Fruit fly (Drosophila melanogaster) whole organism, embryonic: Measurements from ENCODE around the gene Cyp4d14.

Experiments used
- Bgb ChIP-seq: fragments of 200-800 bp; sonication (Bioruptor generic); IDR thresholded peaks from 2 replicates; pipeline ENCODE4 v1.3.6; 2022; ENCODE audit warnings: missing biosample characterization, missing genetic modification characterization; ENCODE audit not compliant: partially characterized antibody
- CG12659 ChIP-seq: fragments of 200-800 bp; sonication (Bioruptor generic); optimal IDR thresholded peaks from 3 replicates; lab custom pipeline; 2017; ENCODE audit warnings: mild to moderate bottlenecking, missing biosample characterization, missing genetic modification reagents, missing genetic modification characterization
- CG12769 ChIP-seq: fragments of 200-800 bp; sonication (Bioruptor generic); optimal IDR thresholded peaks from 2 replicates; lab custom pipeline; 2019; ENCODE audit warnings: missing biosample characterization, mild to moderate bottlenecking, missing genetic modification characterization, moderate library complexity
- CG13424 ChIP-seq: fragments of 200-800 bp; sonication (Bioruptor generic); optimal IDR thresholded peaks from 2 replicates; lab custom pipeline; 2019; ENCODE audit warnings: missing biosample characterization, mild to moderate bottlenecking, missing genetic modification characterization, moderate library complexity
- CG14667 ChIP-seq: fragments of 200-800 bp; sonication (Bioruptor generic); IDR thresholded peaks from 2 replicates; pipeline ENCODE4 v1.3.6; 2022; ENCODE audit warnings: missing biosample characterization, missing genetic modification characterization
- CG15514 ChIP-seq: fragments of 200-800 bp; sonication (Bioruptor generic); optimal IDR thresholded peaks from 3 replicates; lab custom pipeline; 2017; ENCODE audit warnings: missing biosample characterization, missing genetic modification characterization, mild to moderate bottlenecking, moderate library complexity, missing genetic modification reagents
- CG16813 ChIP-seq: fragments of 200-800 bp; sonication (Bioruptor generic); IDR thresholded peaks from 3 replicates; pipeline ENCODE4 v1.3.6; 2022; ENCODE audit warnings: missing biosample characterization, missing genetic modification characterization; ENCODE audit not compliant: partially characterized antibody
- CG2129 ChIP-seq: fragments of 200-800 bp; sonication (Bioruptor generic); IDR thresholded peaks from 2 replicates; pipeline ENCODE4 v1.3.6; 2022; ENCODE audit warnings: missing biosample characterization, missing genetic modification characterization; ENCODE audit not compliant: partially characterized antibody
- CG31388 ChIP-seq: fragments of 200-800 bp; sonication (Bioruptor generic); optimal IDR thresholded peaks from 2 replicates; lab custom pipeline; 2016; ENCODE audit warnings: missing biosample characterization, missing genetic modification characterization
- CG3163 ChIP-seq: fragments of 200-800 bp; sonication (Bioruptor generic); optimal IDR thresholded peaks from 3 replicates; lab custom pipeline; 2016; ENCODE audit warnings: missing biosample characterization, missing genetic modification characterization
- CG3407 ChIP-seq: fragments of 200-800 bp; sonication (Bioruptor generic); optimal IDR thresholded peaks from 2 replicates; lab custom pipeline; 2018; ENCODE audit warnings: missing biosample characterization, mild to moderate bottlenecking, missing genetic modification characterization
- CG42726 ChIP-seq: fragments of 200-800 bp; sonication (Bioruptor generic); IDR thresholded peaks from 2 replicates; pipeline ENCODE4 v1.3.6; 2022; ENCODE audit warnings: missing biosample characterization, missing genetic modification characterization; ENCODE audit not compliant: partially characterized antibody
- CG6813 ChIP-seq: fragments of 200-800 bp; sonication (Bioruptor generic); optimal IDR thresholded peaks from 2 replicates; lab custom pipeline; 2017; ENCODE audit warnings: missing biosample characterization, missing genetic modification characterization, mild to moderate bottlenecking, moderate library complexity, missing genetic modification reagents
- CG8765 ChIP-seq: fragments of 200-800 bp; sonication (Bioruptor generic); IDR thresholded peaks from 2 replicates; pipeline ENCODE4 v1.3.6; 2022; ENCODE audit warnings: missing biosample characterization, missing genetic modification characterization
- CG9437 ChIP-seq: fragments of 200-800 bp; sonication (Bioruptor generic); optimal IDR thresholded peaks from 2 replicates; lab custom pipeline; 2018; ENCODE audit warnings: missing biosample characterization, mild to moderate bottlenecking, missing genetic modification characterization
- CG9876 ChIP-seq: fragments of 200-800 bp; sonication (Bioruptor generic); optimal IDR thresholded peaks from 2 replicates; lab custom pipeline; 2016; ENCODE audit warnings: missing biosample characterization, missing genetic modification characterization
- CHES-1-like ChIP-seq: fragments of 200-800 bp; sonication (Bioruptor generic); optimal IDR thresholded peaks from 2 replicates; lab custom pipeline; 2016; ENCODE audit warnings: missing biosample characterization, missing genetic modification characterization
- Camta ChIP-seq: fragments of 200-800 bp; sonication (Bioruptor generic); optimal IDR thresholded peaks from 2 replicates; lab custom pipeline; 2016; ENCODE audit warnings: missing biosample characterization, missing genetic modification characterization
- D19B ChIP-seq: fragments of 200-800 bp; sonication (Bioruptor generic); optimal IDR thresholded peaks from 2 replicates; lab custom pipeline; 2017; ENCODE audit warnings: missing biosample characterization, mild to moderate bottlenecking, missing genetic modification characterization
- Dip2 ChIP-seq: fragments of 200-800 bp; sonication (Bioruptor generic); IDR thresholded peaks from 2 replicates; pipeline ENCODE4 v1.3.6; 2022; ENCODE audit warnings: missing biosample characterization, missing genetic modification characterization
- Dip3 ChIP-seq: fragments of 200-800 bp; sonication (Bioruptor generic); optimal IDR thresholded peaks from 3 replicates; lab custom pipeline; 2016; ENCODE audit warnings: missing biosample characterization, missing genetic modification characterization
- E2f1 ChIP-seq: fragments of 200-800 bp; sonication (Bioruptor generic); IDR thresholded peaks from 2 replicates; pipeline ENCODE4 v1.3.6; 2022; ENCODE audit warnings: missing biosample characterization, missing genetic modification characterization
- Ets97D ChIP-seq: fragments of 200-800 bp; sonication (Bioruptor generic); optimal IDR thresholded peaks from 3 replicates; lab custom pipeline; 2016; ENCODE audit warnings: missing biosample characterization, missing genetic modification characterization
- Lpt ChIP-seq: fragments of >200 bp; optimal IDR thresholded peaks from 2 replicates; lab custom pipeline; 2018; ENCODE audit warnings: missing biosample characterization, missing genetic modification characterization
- Scr ChIP-seq: fragments of 200-800 bp; sonication (Bioruptor generic); IDR thresholded peaks from 2 replicates; pipeline ENCODE4 v1.3.6; 2022; ENCODE audit warnings: missing biosample characterization, missing genetic modification characterization; ENCODE audit not compliant: partially characterized antibody
- TFAM ChIP-seq: fragments of 200-800 bp; sonication (Bioruptor generic); optimal IDR thresholded peaks from 2 replicates; lab custom pipeline; 2017; ENCODE audit warnings: missing biosample characterization, missing genetic modification characterization, inconsistent platforms
- cad ChIP-seq: fragments of >200 bp; optimal IDR thresholded peaks from 2 replicates; lab custom pipeline; 2017; ENCODE audit warnings: missing biosample characterization, missing genetic modification characterization
- caup ChIP-seq: fragments of 200-800 bp; sonication (Bioruptor generic); optimal IDR thresholded peaks from 3 replicates; lab custom pipeline; 2017; ENCODE audit warnings: missing biosample characterization, mild to moderate bottlenecking, missing genetic modification characterization, moderate library complexity; ENCODE audit not compliant: severe bottlenecking
- cg ChIP-seq: fragments of 200-800 bp; sonication (Bioruptor generic); optimal IDR thresholded peaks from 3 replicates; lab custom pipeline; 2019; ENCODE audit warnings: missing biosample characterization, mild to moderate bottlenecking, missing genetic modification characterization, moderate library complexity
- chinmo ChIP-seq: fragments of 200-800 bp; sonication (Bioruptor generic); IDR thresholded peaks from 4 replicates; pipeline ENCODE4 v1.3.6; 2022; ENCODE audit warnings: missing biosample characterization, missing genetic modification characterization; ENCODE audit not compliant: partially characterized antibody
- dimm ChIP-seq: fragments of 200-800 bp; sonication (Bioruptor generic); IDR thresholded peaks from 2 replicates; pipeline ENCODE4 v1.3.6; 2022; ENCODE audit warnings: missing biosample characterization, missing genetic modification characterization
- dysf ChIP-seq: fragments of 200-800 bp; sonication (Bioruptor generic); IDR thresholded peaks from 3 replicates; pipeline ENCODE4 v1.3.6; 2022; ENCODE audit warnings: missing biosample characterization, missing genetic modification characterization
- eyg ChIP-seq: fragments of 200-800 bp; sonication (Bioruptor generic); optimal IDR thresholded peaks from 3 replicates; lab custom pipeline; 2016; ENCODE audit warnings: missing biosample characterization, missing genetic modification characterization
- fru ChIP-seq: fragments of >200 bp; optimal IDR thresholded peaks from 2 replicates; lab custom pipeline; 2017
- gsb-n ChIP-seq: fragments of 200-800 bp; sonication (Bioruptor generic); optimal IDR thresholded peaks from 3 replicates; lab custom pipeline; 2018; ENCODE audit warnings: missing biosample characterization, mild to moderate bottlenecking, missing genetic modification characterization
- gt ChIP-seq: fragments of 200-800 bp; sonication (Bioruptor generic); IDR thresholded peaks from 2 replicates; pipeline ENCODE4 v1.3.6; 2022; ENCODE audit warnings: missing biosample characterization, missing genetic modification characterization
- hbn ChIP-seq: fragments of 200-800 bp; sonication (Bioruptor generic); IDR thresholded peaks from 2 replicates; pipeline ENCODE4 v1.3.6; 2022; ENCODE audit warnings: missing biosample characterization, missing genetic modification characterization; ENCODE audit not compliant: partially characterized antibody
- her ChIP-seq: fragments of 200-800 bp; sonication (Bioruptor generic); optimal IDR thresholded peaks from 2 replicates; lab custom pipeline; 2016; ENCODE audit warnings: missing biosample characterization, missing genetic modification characterization
- hth ChIP-seq: fragments of >200 bp; optimal IDR thresholded peaks from 2 replicates; lab custom pipeline; 2017; ENCODE audit warnings: inconsistent platforms
- jigr1 ChIP-seq: fragments of 200-800 bp; sonication (Bioruptor generic); IDR thresholded peaks from 3 replicates; pipeline ENCODE4 v1.3.6; 2022; ENCODE audit warnings: missing biosample characterization, missing genetic modification characterization
- ken ChIP-seq: fragments of 200-800 bp; sonication (Bioruptor generic); IDR thresholded peaks from 3 replicates; pipeline ENCODE4 v1.3.6; 2022; ENCODE audit warnings: missing biosample characterization, missing genetic modification characterization
- lola ChIP-seq, 3 experiments: fragments of >200 bp in 2 of 3; fragments of 200-800 bp in 1 of 3; sonication (Bioruptor generic) in 1 of 3; optimal IDR thresholded peaks; 2 replicates each; lab custom pipeline; 2017 to 2019; ENCODE audit warnings: missing biosample characterization in 3 of 3, missing genetic modification characterization in 3 of 3, mild to moderate bottlenecking in 1 of 3, moderate library complexity in 1 of 3
- pho ChIP-seq: fragments of 200-800 bp; sonication (Bioruptor generic); optimal IDR thresholded peaks from 2 replicates; lab custom pipeline; 2016; ENCODE audit warnings: missing biosample characterization, missing genetic modification characterization
- pros ChIP-seq: fragments of 200-800 bp; sonication (Bioruptor generic); optimal IDR thresholded peaks from 3 replicates; lab custom pipeline; 2019; ENCODE audit warnings: missing biosample characterization, mild to moderate bottlenecking, missing genetic modification characterization, moderate library complexity
- schlank ChIP-seq: fragments of 200-800 bp; sonication (Bioruptor generic); optimal IDR thresholded peaks from 2 replicates; lab custom pipeline; 2018; ENCODE audit warnings: missing biosample characterization, mild to moderate bottlenecking, missing genetic modification characterization
- sob ChIP-seq: fragments of 200-800 bp; sonication (Bioruptor generic); IDR thresholded peaks from 2 replicates; pipeline ENCODE4 v1.3.6; 2022; ENCODE audit warnings: missing biosample characterization, missing genetic modification characterization
- stc ChIP-seq: fragments of 200-800 bp; sonication (Bioruptor generic); IDR thresholded peaks from 2 replicates; pipeline ENCODE4 v1.3.6; 2022; ENCODE audit warnings: missing biosample characterization, missing genetic modification characterization
- trh ChIP-seq: fragments of 200-800 bp; sonication (Bioruptor generic); optimal IDR thresholded peaks from 2 replicates; lab custom pipeline; 2016; ENCODE audit warnings: missing biosample characterization, missing genetic modification characterization
- wek ChIP-seq: fragments of 200-800 bp; sonication (Bioruptor generic); optimal IDR thresholded peaks from 3 replicates; lab custom pipeline; 2018; ENCODE audit warnings: missing biosample characterization, mild to moderate bottlenecking, missing genetic modification characterization, moderate library complexity

Cyp4d14 gene

dm6 chrX:2145690-2146470 lies 29.2 kb downstream of the Cyp4d14 start (continued):
- TF ChIP-seq Dip3 (peak; percentile 40), her (GFP tag; lab: Kevin White, UChicago) (peak; percentile 0), CG16813 (GFP tag; lab: Robert Waterston, UW) (peak; percentile 77), CG31388 (GFP tag; lab: Kevin White, UChicago) (no peak), gsb-n (tag; lab: Kevin White, UChicago) (no peak), E2f1 (GFP tag; lab: Robert Waterston, UW) (0 out of 2 replicates have a peak, but pooled peaks have one; percentile 11), hth (lab: Kevin White, UChicago) (no peak), CG6813 (GFP tag; lab: Kevin White, UChicago) (no peak), caup (GFP tag; lab: Kevin White, UChicago) (peak; percentile 7), Dip2 (no peak), schlank (tag; lab: Kevin White, UChicago) (no peak), CG9437 (peak; percentile 9), CG12769 (tag; lab: Kevin White, UChicago) (no peak), CG13424 (tag; lab: Kevin White, UChicago) (peak; percentile 47), cad (no peak), TFAM (GFP tag; lab: Kevin White, UChicago) (no peak), trh (no peak), eyg (GFP tag; lab: Kevin White, UChicago) (peak; percentile 9), CG3163 (GFP tag; lab: Kevin White, UChicago) (no peak), lola (GFP tag; optimal IDR thresholded peaks at IDR 0.05; lab: Kevin White, UChicago) (peak in 1 of 3 experiments; percentile 30), fru (lab: Kevin White, UChicago) (no peak), CG8765 (GFP tag; lab: Robert Waterston, UW) (no peak), sob (GFP tag; lab: Robert Waterston, UW) (peak; percentile 42), CG3407 (GFP tag; lab: Kevin White, UChicago) (no peak), Ets97D (GFP tag; lab: Kevin White, UChicago) (no peak), dysf (GFP tag; lab: Robert Waterston, UW) (peak; percentile 49; the same call in 2 of the 3 replicates), CHES-1-like (GFP tag; lab: Kevin White, UChicago) (peak; percentile 20), pros (no peak), Scr (GFP tag; lab: Robert Waterston, UW) (peak; percentile 87), dimm (GFP tag; lab: Robert Waterston, UW) (0 out of 2 replicates have a peak, but pooled peaks have one; percentile 20), hbn (peak; percentile 60), D19B (GFP tag; lab: Kevin White, UChicago) (peak; percentile 42), cg (GFP tag; lab: Kevin White, UChicago) (peak; percentile 41), CG42726 (GFP tag; lab: Robert Waterston, UW) (no peak), Lpt (no peak), CG15514 (GFP tag; lab: Kevin White, UChicago) (no peak), stc (no peak), gt (GFP tag; lab: Robert Waterston, UW) (no peak), jigr1 (no peak), CG14667 (GFP tag; lab: Robert Waterston, UW) (0 out of 2 replicates have a peak, but pooled peaks have one; percentile 5), wek (GFP tag; lab: Kevin White, UChicago) (no peak), chinmo (GFP tag; lab: Robert Waterston, UW) (no peak), Camta (GFP tag; lab: Kevin White, UChicago) (peak; percentile 7), Bgb (GFP tag; lab: Robert Waterston, UW) (peak; percentile 65), CG2129 (GFP tag; lab: Robert Waterston, UW) (peak; percentile 72), pho (GFP tag; lab: Kevin White, UChicago) (peak; percentile 35), ken (GFP tag; lab: Robert Waterston, UW) (no peak), CG12659 (GFP tag; lab: Kevin White, UChicago) (peak; percentile 21), CG9876 (no peak)
